Worm (Caenorhabditis elegans) whole organism, late embryonic: ENCODE data around the gene F35H10.2.

ENCODE experiments used
- T23F11.4 ChIP-seq: fragments of 200-800 bp; sonication (Bioruptor generic); optimal IDR thresholded peaks from 2 replicates; lab custom pipeline; 2018; ENCODE audit warnings: mild to moderate bottlenecking, missing genetic modification characterization, missing compliant biosample characterization
- ama-1 ChIP-seq: fragments of 150-350 bp; optimal IDR thresholded peaks from 2 replicates; lab custom pipeline; 2014
- ceh-19 ChIP-seq: fragments of 200-800 bp; sonication (Bioruptor generic); optimal IDR thresholded peaks from 2 replicates; lab custom pipeline; 2018; ENCODE audit warnings: mild to moderate bottlenecking, missing genetic modification characterization, missing compliant biosample characterization
- che-1 ChIP-seq: sonication (generic microtip); optimal IDR thresholded peaks from 2 replicates; lab custom pipeline; 2016; ENCODE audit warnings: mild to moderate bottlenecking, missing genetic modification characterization, missing compliant biosample characterization
- elt-2 ChIP-seq: sonication (generic microtip); optimal IDR thresholded peaks from 2 replicates; lab custom pipeline; 2016; ENCODE audit warnings: missing genetic modification reagents, missing genetic modification characterization, missing compliant biosample characterization
- eyg-1 ChIP-seq: sonication (generic microtip); optimal IDR thresholded peaks from 2 replicates; lab custom pipeline; 2016; ENCODE audit warnings: missing genotype, missing genetic modification characterization, missing compliant biosample characterization
- pha-4 ChIP-seq: fragments of 150-350 bp; optimal IDR thresholded peaks from 2 replicates; lab custom pipeline; 2018; ENCODE audit warnings: missing biosample characterization, missing genetic modification reagents, missing genetic modification characterization

DNA sequence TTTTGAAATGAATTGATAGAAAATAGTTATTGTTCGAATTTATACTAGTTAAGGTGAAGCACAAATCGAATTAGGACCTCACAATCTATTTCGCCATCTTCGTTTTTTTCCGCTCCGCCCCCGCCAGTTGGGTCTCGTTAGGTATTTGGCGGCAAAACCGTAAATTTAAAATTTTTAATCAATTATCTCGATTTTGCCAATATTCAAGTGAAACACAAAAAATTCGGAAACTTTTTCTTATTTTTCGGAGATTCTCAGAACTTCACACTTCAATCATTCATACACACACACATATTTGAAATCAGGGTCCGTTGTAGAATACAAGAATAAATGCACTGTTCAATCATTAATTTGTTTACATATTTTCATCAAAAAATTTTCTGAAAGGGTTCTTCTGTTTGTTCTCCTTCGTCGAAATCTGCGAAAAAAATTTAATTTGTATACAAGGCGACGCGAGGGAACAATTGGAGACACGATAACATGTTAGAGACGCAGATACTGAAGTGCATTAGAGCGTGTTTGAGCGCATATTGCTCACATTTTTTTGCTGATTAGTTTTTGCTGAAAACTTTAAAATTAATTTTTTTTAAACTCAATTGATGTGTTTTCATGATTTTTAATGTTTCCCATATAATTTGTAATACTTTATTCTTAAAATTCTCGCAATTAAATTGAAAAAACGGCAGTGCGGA is 30.8 kb downstream of the F35H10.2 start, which contains the start of gene D2096.5:
- TF ChIP-seq pha-4 (tag; lab: Kevin White, UChicago) (no peak), elt-2 (tag; lab: Kevin White, UChicago) (no peak), ceh-19 (GFP tag; lab: Kevin White, UChicago) (no peak), eyg-1 (tag; lab: Kevin White, UChicago) (no peak), ama-1 (no peak), che-1 (tag; lab: Kevin White, UChicago) (no peak), T23F11.4 (GFP tag; lab: Kevin White, UChicago) (no peak)
